Worm (Caenorhabditis elegans) whole organism, L1 larva: ENCODE results near the gene C52A10.3.

ENCODE experiments used
- C04F5.9 ChIP-seq: sonication (generic microtip); optimal IDR thresholded peaks from 2 replicates; lab custom pipeline; 2016; ENCODE audit warnings: missing genetic modification characterization, missing compliant biosample characterization
- C34B4.2 ChIP-seq: sonication (generic microtip); optimal IDR thresholded peaks from 2 replicates; lab custom pipeline; 2017; ENCODE audit warnings: mild to moderate bottlenecking, missing genetic modification characterization, missing compliant biosample characterization
- aha-1 ChIP-seq: fragments of 150-350 bp; optimal IDR thresholded peaks from 2 replicates; lab custom pipeline; 2014; ENCODE audit warnings: missing biosample characterization, missing genetic modification characterization
- alr-1 ChIP-seq: fragments of 200-800 bp; sonication (Bioruptor generic); optimal IDR thresholded peaks from 2 replicates; lab custom pipeline; 2018; ENCODE audit warnings: borderline replicate concordance, mild to moderate bottlenecking, missing genetic modification characterization, missing compliant biosample characterization
- ama-1 ChIP-seq: fragments of 150-350 bp; optimal IDR thresholded peaks from 2 replicates; lab custom pipeline; 2014
- blmp-1 ChIP-seq: fragments of 150-350 bp; optimal IDR thresholded peaks from 2 replicates; lab custom pipeline; 2014; ENCODE audit warnings: missing biosample characterization, missing genetic modification characterization
- ceh-63 ChIP-seq: fragments of 200-800 bp; sonication (Bioruptor generic); optimal IDR thresholded peaks from 2 replicates; lab custom pipeline; 2018; ENCODE audit warnings: mild to moderate bottlenecking, missing genetic modification characterization, missing compliant biosample characterization
- ceh-82 ChIP-seq, 3 experiments: fragments of 150-350 bp in 1 of 3; sonication (generic microtip) in 2 of 3; optimal IDR thresholded peaks; 2 replicates each; lab custom pipeline; 2014 to 2017; ENCODE audit warnings: missing biosample characterization in 3 of 3, missing genetic modification characterization in 3 of 3
- ces-1 ChIP-seq: fragments of 150-350 bp; optimal IDR thresholded peaks from 2 replicates; lab custom pipeline; 2014; ENCODE audit warnings: missing biosample characterization, missing genetic modification reagents, missing genetic modification characterization
- efl-1 ChIP-seq, 4 experiments: fragments of 150-350 bp; optimal IDR thresholded peaks in 3 of 4; peaks in 1 of 4; 1 replicate in 1 of 4; 2 replicates in 3 of 4; lab custom pipeline; 2014; ENCODE audit warnings: missing biosample characterization in 2 of 4, missing genetic modification characterization in 2 of 4, missing genetic modification reagents in 2 of 4
- elt-2 ChIP-seq: sonication (generic microtip); optimal IDR thresholded peaks from 2 replicates; lab custom pipeline; 2016; ENCODE audit warnings: missing genetic modification characterization, mild to moderate bottlenecking, inconsistent platforms, missing compliant biosample characterization, missing genetic modification reagents
- elt-3 ChIP-seq, 6 experiments: fragments of 150-350 bp in 1 of 6; sonication (generic microtip); optimal IDR thresholded peaks; 2 replicates each; lab custom pipeline; 2017 to 2018; ENCODE audit warnings: missing biosample characterization in 6 of 6, missing genetic modification characterization in 6 of 6, inconsistent platforms in 1 of 6
- ets-5 ChIP-seq: fragments of 200-800 bp; sonication (Bioruptor generic); IDR thresholded peaks from 2 replicates; pipeline ENCODE4 v1.3.6; 2022; ENCODE audit warnings: missing genetic modification characterization, missing compliant biosample characterization
- fkh-8 ChIP-seq: sonication (generic microtip); optimal IDR thresholded peaks from 2 replicates; lab custom pipeline; 2016; ENCODE audit warnings: mild to moderate bottlenecking, missing genetic modification characterization, missing compliant biosample characterization
- fos-1 ChIP-seq: fragments of 150-350 bp; optimal IDR thresholded peaks from 2 replicates; lab custom pipeline; 2014; ENCODE audit warnings: missing biosample characterization, missing genetic modification characterization
- hlh-4 ChIP-seq: sonication (generic microtip); optimal IDR thresholded peaks from 2 replicates; lab custom pipeline; 2016; ENCODE audit warnings: mild to moderate bottlenecking, missing genetic modification characterization, missing compliant biosample characterization
- irx-1 ChIP-seq: sonication (generic microtip); optimal IDR thresholded peaks from 2 replicates; lab custom pipeline; 2016; ENCODE audit warnings: missing genetic modification characterization, missing compliant biosample characterization
- isw-1 ChIP-seq: fragments of 200-800 bp; sonication (Bioruptor generic); IDR thresholded peaks from 2 replicates; pipeline ENCODE4 v1.3.6; 2022; ENCODE audit warnings: missing genetic modification characterization, missing compliant biosample characterization
- jun-1 ChIP-seq: fragments of 150-350 bp; optimal IDR thresholded peaks from 2 replicates; lab custom pipeline; 2014; ENCODE audit warnings: missing biosample characterization, missing genetic modification reagents, missing genetic modification characterization
- lin-13 ChIP-seq: fragments of 150-350 bp; optimal IDR thresholded peaks from 2 replicates; lab custom pipeline; 2014; ENCODE audit warnings: missing biosample characterization, missing genetic modification reagents, missing genetic modification characterization
- lin-14 ChIP-seq: fragments of 200-800 bp; sonication (Bioruptor generic); optimal IDR thresholded peaks from 2 replicates; lab custom pipeline; 2018; ENCODE audit warnings: mild to moderate bottlenecking, missing genetic modification characterization, moderate library complexity, missing compliant biosample characterization
- lin-15B ChIP-seq: fragments of 150-350 bp; sonication (generic microtip); optimal IDR thresholded peaks from 3 replicates; lab custom pipeline; 2014; ENCODE audit warnings: missing biosample characterization, missing genetic modification characterization
- lin-35 ChIP-seq, 2 experiments: fragments of 150-350 bp; optimal IDR thresholded peaks; 2 replicates each; lab custom pipeline; 2014; ENCODE audit warnings: missing biosample characterization in 2 of 2, missing genetic modification characterization in 2 of 2, missing genetic modification reagents in 2 of 2
- lin-39 ChIP-seq: fragments of 150-350 bp; optimal IDR thresholded peaks from 2 replicates; lab custom pipeline; 2014; ENCODE audit warnings: missing biosample characterization, missing genetic modification reagents, missing genetic modification characterization
- mab-9 ChIP-seq: fragments of 200-800 bp; sonication (Bioruptor generic); IDR thresholded peaks from 2 replicates; pipeline ENCODE4 v1.3.6; 2022; ENCODE audit warnings: missing genetic modification reagents, missing genetic modification characterization, missing compliant biosample characterization
- mdl-1 ChIP-seq, 2 experiments: fragments of 150-350 bp; optimal IDR thresholded peaks; 2 replicates each; lab custom pipeline; 2014 to 2017; ENCODE audit warnings: missing biosample characterization in 2 of 2, missing genetic modification characterization in 2 of 2, inconsistent platforms in 1 of 2
- mef-2 ChIP-seq: fragments of 150-350 bp; optimal IDR thresholded peaks from 2 replicates; lab custom pipeline; 2014; ENCODE audit warnings: missing biosample characterization, missing genetic modification characterization
- nhr-19 ChIP-seq: fragments of 200-800 bp; sonication (Bioruptor generic); conservative IDR thresholded peaks from 2 replicates; pipeline ENCODE4 v1.3.6; 2022; ENCODE audit warnings: missing genetic modification characterization, missing compliant biosample characterization
- nhr-28 ChIP-seq: fragments of 150-350 bp; optimal IDR thresholded peaks from 2 replicates; lab custom pipeline; 2014; ENCODE audit warnings: missing biosample characterization, missing genetic modification characterization
- nhr-71 ChIP-seq: sonication (generic microtip); optimal IDR thresholded peaks from 2 replicates; lab custom pipeline; 2016; ENCODE audit warnings: mild to moderate bottlenecking, missing genetic modification characterization, moderate library complexity, missing compliant biosample characterization
- pax-3 ChIP-seq: fragments of 200-800 bp; sonication (Bioruptor generic); optimal IDR thresholded peaks from 2 replicates; lab custom pipeline; 2018; ENCODE audit warnings: mild to moderate bottlenecking, missing genetic modification characterization, moderate library complexity, missing compliant biosample characterization
- skn-1 ChIP-seq: fragments of 150-350 bp; optimal IDR thresholded peaks from 2 replicates; lab custom pipeline; 2014; ENCODE audit warnings: missing biosample characterization, missing genetic modification characterization
- sox-4 ChIP-seq: sonication (generic microtip); optimal IDR thresholded peaks from 2 replicates; lab custom pipeline; 2016; ENCODE audit warnings: missing genetic modification characterization, missing compliant biosample characterization
- sptf-1 ChIP-seq: fragments of 150-350 bp; optimal IDR thresholded peaks from 2 replicates; lab custom pipeline; 2014; ENCODE audit warnings: missing biosample characterization, missing genetic modification characterization
- sup-37 ChIP-seq: fragments of 200-800 bp; sonication (Bioruptor generic); optimal IDR thresholded peaks from 2 replicates; lab custom pipeline; 2018; ENCODE audit warnings: mild to moderate bottlenecking, missing genetic modification characterization, missing compliant biosample characterization
- swsn-7 ChIP-seq: sonication (generic microtip); optimal IDR thresholded peaks from 2 replicates; lab custom pipeline; 2016; ENCODE audit warnings: missing genetic modification characterization, missing compliant biosample characterization
- tlp-1 ChIP-seq: fragments of 150-350 bp; optimal IDR thresholded peaks from 2 replicates; lab custom pipeline; 2014; ENCODE audit warnings: missing biosample characterization, missing genetic modification characterization
- unc-86 ChIP-seq: sonication (generic microtip); optimal IDR thresholded peaks from 2 replicates; lab custom pipeline; 2016; ENCODE audit warnings: missing genetic modification characterization, missing compliant biosample characterization
- zag-1 ChIP-seq: fragments of 150-350 bp; optimal IDR thresholded peaks from 2 replicates; lab custom pipeline; 2014; ENCODE audit warnings: missing biosample characterization, missing genetic modification characterization
- ztf-11 ChIP-seq, 2 experiments: sonication (generic microtip); optimal IDR thresholded peaks; 2 replicates each; lab custom pipeline; 2016 to 2017; ENCODE audit warnings: missing genetic modification characterization in 2 of 2, missing biosample characterization in 1 of 2, missing compliant biosample characterization in 1 of 2

Gene C52A10.3

ce11 chrV:5274974-5275373, 35.7 kb upstream of the C52A10.3 start (continued):
- no peak for TF ChIP-seq ets-5 (GFP tag; lab: Robert Waterston, UW)

ce11 chrV:5273770-5274169, 34.5 kb upstream of the C52A10.3 start, which contains the start of gene natc-2:
Gene natc-2 (plus strand): TSS chrV:5274070.
- no peak for TF ChIP-seq skn-1 (tag; lab: Kevin White, UChicago)
- TF ChIP-seq unc-86: no peak
- TF ChIP-seq sox-4 (tag; lab: Kevin White, UChicago): no peak
- no peak for TF ChIP-seq ceh-63 (GFP tag; lab: Kevin White, UChicago)
- TF ChIP-seq C04F5.9: no peak
- no peak for TF ChIP-seq ama-1 (lab: Kevin White, UChicago)
- TF ChIP-seq nhr-19 (GFP tag; lab: Robert Waterston, UW): no peak
- no peak for TF ChIP-seq jun-1 (tag; lab: Kevin White, UChicago)
- no peak for TF ChIP-seq tlp-1 (tag; lab: Kevin White, UChicago)

DNA sequence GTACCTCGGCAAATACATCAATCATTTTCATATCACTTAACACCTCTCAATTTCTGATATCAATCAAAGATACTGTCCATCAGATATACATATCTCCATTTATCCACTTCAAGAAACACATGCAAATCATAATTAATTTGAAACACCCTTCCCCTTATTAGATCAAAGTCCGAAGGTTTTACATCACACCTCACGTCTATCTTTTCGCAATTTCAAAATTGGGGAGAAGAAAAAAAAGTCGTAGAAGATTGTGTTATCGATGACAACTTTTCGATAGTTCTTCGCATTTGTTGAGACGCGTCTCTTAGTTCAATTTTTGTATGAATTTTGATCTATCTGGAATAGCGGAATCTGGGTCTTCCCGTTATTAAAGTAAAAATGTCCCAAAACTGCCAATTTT, 33.9 kb upstream of the C52A10.3 start:
- TF ChIP-seq lin-39 (tag; lab: Kevin White, UChicago): no peak
- no peak for TF ChIP-seq nhr-28
- TF ChIP-seq zag-1 (tag; lab: Kevin White, UChicago): no peak
- no peak for TF ChIP-seq ceh-82 (tag; optimal IDR thresholded peaks at IDR 0.05; lab: Kevin White, UChicago)
- 0 out of 2 replicates have a peak, but pooled peaks have one; percentile 2 for TF ChIP-seq nhr-19 (GFP tag; lab: Robert Waterston, UW)
- TF ChIP-seq fos-1 (tag; lab: Kevin White, UChicago): no peak
- TF ChIP-seq mab-9: no peak
- no peak for TF ChIP-seq lin-14 (GFP tag; lab: Kevin White, UChicago)
- TF ChIP-seq swsn-7 (tag; lab: Kevin White, UChicago): no peak
- no peak for TF ChIP-seq aha-1
- no peak for TF ChIP-seq tlp-1 (tag; lab: Kevin White, UChicago)
- TF ChIP-seq mdl-1 (tag; optimal IDR thresholded peaks at IDR 0.05; lab: Kevin White, UChicago): no peak
- TF ChIP-seq blmp-1: no peak
- no peak for TF ChIP-seq skn-1 (tag; lab: Kevin White, UChicago)
- no peak for TF ChIP-seq sox-4 (tag; lab: Kevin White, UChicago)
- no peak for TF ChIP-seq lin-13
- TF ChIP-seq ces-1 (GFP tag; lab: Kevin White, UChicago): no peak
- peak; percentile 7 for TF ChIP-seq elt-2
- TF ChIP-seq lin-35 (GFP tag; optimal IDR thresholded peaks at IDR 0.05; lab: Kevin White, UChicago): peak in 1 of 2 experiments; percentile 1
- no peak for TF ChIP-seq sptf-1 (tag; lab: Kevin White, UChicago)
- TF ChIP-seq efl-1 (optimal IDR thresholded peaks at IDR 0.05; lab: Kevin White, UChicago): no peak
- peak in 1 of 2 experiments; percentile 57 for TF ChIP-seq efl-1 (GFP tag; optimal IDR thresholded peaks at IDR 0.05 in 1 of 2; lab: Kevin White, UChicago)
- TF ChIP-seq alr-1 (tag; lab: Kevin White, UChicago): no peak
- no peak for TF ChIP-seq pax-3 (tag; lab: Kevin White, UChicago)
- no peak for TF ChIP-seq C34B4.2 (tag; lab: Kevin White, UChicago)
- TF ChIP-seq irx-1 (tag; lab: Kevin White, UChicago): no peak
- no peak for TF ChIP-seq hlh-4 (tag; lab: Kevin White, UChicago)
- TF ChIP-seq lin-15B (tag; lab: Kevin White, UChicago): no peak
- TF ChIP-seq ztf-11 (tag; optimal IDR thresholded peaks at IDR 0.05; lab: Kevin White, UChicago): no peak
- no peak for TF ChIP-seq sup-37 (GFP tag; lab: Kevin White, UChicago)
- TF ChIP-seq fkh-8 (tag; lab: Kevin White, UChicago): no peak
- no peak for TF ChIP-seq mef-2
- peak in 1 of 6 experiments; percentile 7 for TF ChIP-seq elt-3 (tag; optimal IDR thresholded peaks at IDR 0.05; lab: Kevin White, UChicago)
- TF ChIP-seq nhr-71: no peak
- TF ChIP-seq isw-1 (GFP tag; lab: Robert Waterston, UW): no peak
